Worm (Caenorhabditis elegans): Measurements from ENCODE around the gene F21A3.4.

F21A3.4 gene

ce11 chrV:15544898-15545297 is 8.5 kb downstream of the F21A3.4 start, which contains the start of gene glb-14:
glb-14 (minus strand) TSS chrV:15544994.
- no peak for TF ChIP-seq ceh-90 (tag; optimal IDR thresholded peaks at IDR 0.05)
- no peak for TF ChIP-seq unc-130 (tag; optimal IDR thresholded peaks at IDR 0.05)
- no peak for TF ChIP-seq Y116A8C.19 (tag; optimal IDR thresholded peaks at IDR 0.05; ENCODE audit: borderline replicate concordance)
- TF ChIP-seq mdl-1 (tag; optimal IDR thresholded peaks at IDR 0.05) = no peak
- TF ChIP-seq nhr-12 (tag; optimal IDR thresholded peaks at IDR 0.05) = no peak
- TF ChIP-seq grh-1 (GFP tag; IDR thresholded peaks at IDR 0.05) = no peak
- no peak for TF ChIP-seq mab-9 (GFP tag; IDR thresholded peaks at IDR 0.05)
- no peak for TF ChIP-seq irx-1 (tag; optimal IDR thresholded peaks at IDR 0.05)
- no peak for TF ChIP-seq hpl-2 (GFP tag; optimal IDR thresholded peaks at IDR 0.05)
- TF ChIP-seq sptf-1 (tag; optimal IDR thresholded peaks at IDR 0.05) = no peak
- TF ChIP-seq fos-1 (tag; optimal IDR thresholded peaks at IDR 0.05) = no peak
- TF ChIP-seq snpc-4 (tag; optimal IDR thresholded peaks at IDR 0.05) = no peak
- no peak for TF ChIP-seq tbx-2 (tag; optimal IDR thresholded peaks at IDR 0.05)
- no peak for TF ChIP-seq lin-13 (GFP tag; optimal IDR thresholded peaks at IDR 0.05)
- TF ChIP-seq egl-13 (tag; optimal IDR thresholded peaks at IDR 0.05) = no peak
- TF ChIP-seq zag-1 (tag; optimal IDR thresholded peaks at IDR 0.05) = no peak
- no peak for TF ChIP-seq unc-62 (GFP tag; optimal IDR thresholded peaks at IDR 0.05)
- TF ChIP-seq fkh-8 (tag; optimal IDR thresholded peaks at IDR 0.05) = no peak

ce11 chrV:15547727-15548126 is 11.3 kb downstream of the F21A3.4 start:
- no peak for TF ChIP-seq aly-2 (tag; optimal IDR thresholded peaks at IDR 0.05)
- no peak for TF ChIP-seq elt-2 (tag; optimal IDR thresholded peaks at IDR 0.05)
- TF ChIP-seq efl-1 (optimal IDR thresholded peaks at IDR 0.05) = no peak
- peak in 1 of 2 experiments; percentile 88 for TF ChIP-seq efl-1 (GFP tag; optimal IDR thresholded peaks at IDR 0.05 in 1 of 2)
- peak in 1 of 2 experiments; percentile 17 for TF ChIP-seq lin-35 (GFP tag; optimal IDR thresholded peaks at IDR 0.05)
- no peak for TF ChIP-seq sptf-1 (tag; optimal IDR thresholded peaks at IDR 0.05)
- no peak for TF ChIP-seq unc-30 (tag; optimal IDR thresholded peaks at IDR 0.05)
- TF ChIP-seq mef-2 (tag; optimal IDR thresholded peaks at IDR 0.05) = no peak
- TF ChIP-seq isw-1 (GFP tag; IDR thresholded peaks at IDR 0.05) = no peak
- TF ChIP-seq pqm-1 (tag; optimal IDR thresholded peaks at IDR 0.05) = no peak
- TF ChIP-seq elt-3 (tag; optimal IDR thresholded peaks at IDR 0.05) = no peak
- no peak for TF ChIP-seq alr-1 (tag; optimal IDR thresholded peaks at IDR 0.05; ENCODE audit: borderline replicate concordance)
- TF ChIP-seq efl-3 (GFP tag; optimal IDR thresholded peaks at IDR 0.05) = no peak
- no peak for TF ChIP-seq sup-37 (GFP tag; optimal IDR thresholded peaks at IDR 0.05)
- TF ChIP-seq nhr-90 (tag; optimal IDR thresholded peaks at IDR 0.05; ENCODE audit: poor library complexity) = peak; percentile 15
- TF ChIP-seq nhr-28 (tag; optimal IDR thresholded peaks at IDR 0.05) = no peak

ce11 chrV:15550408-15550807 is 14.0 kb downstream of the F21A3.4 start:
- TF ChIP-seq irx-1 (tag; optimal IDR thresholded peaks at IDR 0.05) (no peak), egl-13 (tag; optimal IDR thresholded peaks at IDR 0.05) (no peak)

- peak; percentile 67 for TF ChIP-seq snu-23 (GFP tag; optimal IDR thresholded peaks at IDR 0.05)
- peak; percentile 62 for TF ChIP-seq nhr-47 (tag; optimal IDR thresholded peaks at IDR 0.05)
- TF ChIP-seq lsy-2 (tag; optimal IDR thresholded peaks at IDR 0.05) = peak; percentile 16 to 57
- no peak for TF ChIP-seq ama-1 (optimal IDR thresholded peaks at IDR 0.05)
- no peak for TF ChIP-seq jun-1 (tag; optimal IDR thresholded peaks at IDR 0.05)
- TF ChIP-seq nhr-90 (tag; optimal IDR thresholded peaks at IDR 0.05; ENCODE audit: poor library complexity) = peak; percentile 17
- peak; percentile 32 for TF ChIP-seq tbx-2 (tag; optimal IDR thresholded peaks at IDR 0.05)
- peak; percentile 44 for TF ChIP-seq nhr-20 (tag; optimal IDR thresholded peaks at IDR 0.05)
- TF ChIP-seq sox-4 (tag; optimal IDR thresholded peaks at IDR 0.05) = no peak
- TF ChIP-seq ceh-88 (GFP tag; IDR thresholded peaks at IDR 0.05) = no peak
- peak; percentile 54 for TF ChIP-seq fkh-8 (tag; optimal IDR thresholded peaks at IDR 0.05)
- TF ChIP-seq dpl-1 (GFP tag; optimal IDR thresholded peaks at IDR 0.05) = peak in 2 of 3 experiments; percentile 5 to 37
- TF ChIP-seq dsc-1 (tag; optimal IDR thresholded peaks at IDR 0.05) = peak; percentile 43
- TF ChIP-seq sup-37 (GFP tag; optimal IDR thresholded peaks at IDR 0.05) = no peak
- peak; percentile 7 for TF ChIP-seq snpc-4 (tag; optimal IDR thresholded peaks at IDR 0.05)
- TF ChIP-seq nhr-85 (tag) = no peak
- TF ChIP-seq sptf-1 (tag; optimal IDR thresholded peaks at IDR 0.05) = no peak
- peak; percentile 27 for TF ChIP-seq xbp-1 (tag; optimal IDR thresholded peaks at IDR 0.05)
- peak; percentile 20 for TF ChIP-seq lin-13 (GFP tag; optimal IDR thresholded peaks at IDR 0.05)
- TF ChIP-seq ets-5 (GFP tag; IDR thresholded peaks at IDR 0.05) = no peak
- peak; percentile 19 for TF ChIP-seq unc-86 (tag; optimal IDR thresholded peaks at IDR 0.05)
- no peak for TF ChIP-seq F16B12.6 (tag; optimal IDR thresholded peaks at IDR 0.05)
- TF ChIP-seq mef-2 (tag; optimal IDR thresholded peaks at IDR 0.05) = no peak
- TF ChIP-seq nhr-71 (tag; optimal IDR thresholded peaks at IDR 0.05) = peak; percentile 56
- TF ChIP-seq C16A3.4 (tag; optimal IDR thresholded peaks at IDR 0.05) = peak; percentile 35
These were observed 15.2 kb downstream of the F21A3.4 start for ce11 chrV:15551642-15552041.
